Fruit fly (Drosophila melanogaster) whole organism: Measurements from ENCODE around the gene CG11980.

ENCODE experiments used
- CG8478 ChIP-seq: fragments of >200 bp; optimal IDR thresholded peaks from 2 replicates; lab custom pipeline; 2018; ENCODE audit warnings: inconsistent platforms
- Dll ChIP-seq: fragments of >200 bp; optimal IDR thresholded peaks from 2 replicates; lab custom pipeline; 2017
- EcR ChIP-seq, 2 experiments: fragments of >200 bp; optimal IDR thresholded peaks; 2 replicates each; lab custom pipeline; 2017; ENCODE audit warnings: missing biosample characterization in 2 of 2, missing genetic modification characterization in 2 of 2, missing genetic modification reagents in 2 of 2
- pan ChIP-seq: fragments of >200 bp; optimal IDR thresholded peaks from 2 replicates; lab custom pipeline; 2017
- psq ChIP-seq: fragments of >200 bp; optimal IDR thresholded peaks from 2 replicates; lab custom pipeline; 2017
- usp ChIP-seq: fragments of >200 bp; optimal IDR thresholded peaks from 2 replicates; lab custom pipeline; 2017; ENCODE audit warnings: missing biosample characterization, missing genetic modification characterization, mixed read lengths

Gene CG11980

DNA sequence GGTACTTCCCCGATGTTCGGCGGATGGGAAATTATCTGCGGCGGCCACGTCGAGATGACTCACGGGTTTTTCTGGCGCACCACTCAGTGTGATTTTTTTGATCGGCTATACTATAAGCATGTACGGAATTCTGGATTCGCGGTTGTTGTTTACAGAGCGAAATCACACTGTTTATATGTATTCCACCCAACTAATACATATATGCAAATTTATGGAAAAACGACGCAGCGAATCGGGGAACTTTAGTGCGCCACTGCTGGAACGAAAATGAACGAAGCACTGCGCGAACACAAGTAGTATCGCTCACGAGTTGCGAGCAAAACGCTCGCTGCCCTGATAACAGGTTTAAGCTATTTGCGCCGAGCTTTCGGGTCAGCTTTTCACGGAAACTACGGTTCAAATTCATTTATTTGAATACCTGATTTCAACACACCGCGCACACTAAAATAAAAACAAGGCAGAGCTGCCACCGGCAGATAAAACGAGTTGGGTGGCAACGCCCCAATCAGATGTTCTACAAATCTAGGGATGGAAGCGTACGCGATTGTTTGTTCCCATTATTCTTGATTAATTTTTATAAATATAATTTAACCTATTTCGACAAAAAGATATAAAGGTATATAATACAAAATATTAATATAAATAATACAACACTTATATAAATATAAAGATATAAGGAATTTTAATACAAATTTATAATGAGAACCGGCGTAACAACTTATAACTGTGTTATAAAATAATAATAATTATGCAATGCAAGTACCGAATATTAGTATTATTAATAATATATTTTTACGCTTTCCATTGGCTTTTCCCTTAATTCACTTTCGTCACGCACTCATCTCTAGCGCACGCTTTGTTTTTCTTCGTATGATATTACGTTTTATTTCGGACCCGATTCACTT is 44.0 kb downstream of the CG11980 start, which contains the start of gene Rel:
Rel (minus strand) TSS at position 417 of the 905 bp plus-strand sequence.
- TF ChIP-seq CG8478 (lab: Kevin White, UChicago): no peak
- no peak for TF ChIP-seq usp
- no peak for TF ChIP-seq EcR (GFP tag; optimal IDR thresholded peaks at IDR 0.05; lab: Kevin White, UChicago)
- no peak for TF ChIP-seq psq (lab: Kevin White, UChicago)
- no peak for TF ChIP-seq pan
- TF ChIP-seq Dll: no peak

DNA sequence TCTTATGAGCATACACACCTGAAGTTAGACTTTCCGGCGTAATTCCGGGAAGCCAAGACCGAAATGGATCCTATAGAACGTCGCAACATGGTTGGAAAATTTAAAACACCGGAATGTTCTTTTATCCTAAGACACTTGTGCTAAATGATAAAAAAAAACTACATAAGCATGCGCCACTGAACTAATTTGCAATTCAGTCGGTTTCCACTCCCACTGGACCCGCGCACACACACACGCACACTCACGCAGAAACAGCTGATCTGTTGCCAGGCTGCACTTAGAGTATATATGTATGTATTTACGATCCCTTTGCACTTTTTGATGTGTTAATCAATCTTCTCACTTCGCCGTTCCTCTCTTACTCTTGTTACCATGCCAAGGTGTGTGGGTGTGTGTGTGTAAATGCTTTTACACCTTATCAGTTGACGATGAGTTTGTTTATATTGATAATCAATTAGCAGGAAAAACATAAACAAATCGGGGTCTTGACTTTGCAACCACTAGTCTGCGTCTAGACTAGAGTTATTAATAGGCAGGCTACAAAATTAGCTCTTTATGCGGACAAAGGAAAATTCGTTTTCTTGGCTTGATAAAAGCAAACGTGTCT is 44.8 kb downstream of the CG11980 start, which contains the start of gene Mst85C:
Mst85C (plus strand) TSS at position 180 of the 607 bp plus-strand sequence.
- TF ChIP-seq psq (lab: Kevin White, UChicago): no peak
- no peak for TF ChIP-seq pan
- no peak for TF ChIP-seq Dll
- TF ChIP-seq EcR (GFP tag; optimal IDR thresholded peaks at IDR 0.05; lab: Kevin White, UChicago): no peak
- no peak for TF ChIP-seq CG8478 (lab: Kevin White, UChicago)
- TF ChIP-seq usp: no peak

DNA sequence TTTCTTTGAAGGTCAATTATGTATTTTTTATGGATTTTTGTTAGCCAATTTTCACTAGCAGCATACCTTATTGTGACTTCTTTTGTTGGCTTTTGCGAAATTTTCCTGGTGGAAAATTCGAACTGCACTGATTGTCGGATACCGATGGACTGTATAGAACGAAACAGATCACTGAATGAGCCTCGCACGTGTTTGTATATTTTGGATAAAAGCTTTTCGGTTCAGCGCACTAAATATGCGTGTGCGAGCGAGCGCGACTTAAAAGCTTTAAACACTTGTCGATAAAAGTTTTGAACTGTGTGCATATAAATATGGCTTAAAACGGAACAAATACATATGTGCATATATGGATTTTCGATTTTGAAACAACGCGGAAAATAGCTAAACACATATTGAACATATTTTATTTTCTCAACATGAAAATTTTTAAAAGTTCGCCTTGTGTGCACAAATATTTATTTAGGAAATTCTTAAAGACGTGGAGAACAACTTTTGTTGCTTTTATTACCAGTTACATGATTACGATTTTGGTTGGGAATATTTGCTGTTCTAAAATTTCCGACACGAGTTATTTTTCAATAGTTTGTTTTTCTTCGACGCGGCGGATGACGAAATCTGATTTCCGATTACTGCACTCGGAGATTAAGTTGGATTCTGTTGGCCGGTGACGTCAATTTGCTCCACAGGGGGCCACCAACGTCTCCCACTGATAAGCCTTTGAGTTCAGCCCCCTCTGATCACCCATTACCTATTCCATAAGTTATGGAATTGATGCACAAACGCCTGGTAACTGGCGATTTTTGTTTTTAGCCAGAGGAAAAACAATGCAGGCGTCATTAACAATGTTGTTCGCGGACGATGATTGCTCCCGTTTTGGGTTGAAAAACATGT is 45.5 kb downstream of the CG11980 start:
- no peak for TF ChIP-seq psq (lab: Kevin White, UChicago)
- no peak for TF ChIP-seq Dll

- TF ChIP-seq usp: no peak
- TF ChIP-seq psq (lab: Kevin White, UChicago): no peak
- no peak for TF ChIP-seq EcR (GFP tag; optimal IDR thresholded peaks at IDR 0.05; lab: Kevin White, UChicago)
- TF ChIP-seq CG8478 (lab: Kevin White, UChicago): no peak
- TF ChIP-seq Dll: no peak
- TF ChIP-seq pan: no peak
Observed at dm6 chr3R:9050519-9051119, 46.8 kb downstream of the CG11980 start, which contains the start of gene Nmdmc. Gene Nmdmc, minus strand, starts transcription at chr3R:9050555.

DNA sequence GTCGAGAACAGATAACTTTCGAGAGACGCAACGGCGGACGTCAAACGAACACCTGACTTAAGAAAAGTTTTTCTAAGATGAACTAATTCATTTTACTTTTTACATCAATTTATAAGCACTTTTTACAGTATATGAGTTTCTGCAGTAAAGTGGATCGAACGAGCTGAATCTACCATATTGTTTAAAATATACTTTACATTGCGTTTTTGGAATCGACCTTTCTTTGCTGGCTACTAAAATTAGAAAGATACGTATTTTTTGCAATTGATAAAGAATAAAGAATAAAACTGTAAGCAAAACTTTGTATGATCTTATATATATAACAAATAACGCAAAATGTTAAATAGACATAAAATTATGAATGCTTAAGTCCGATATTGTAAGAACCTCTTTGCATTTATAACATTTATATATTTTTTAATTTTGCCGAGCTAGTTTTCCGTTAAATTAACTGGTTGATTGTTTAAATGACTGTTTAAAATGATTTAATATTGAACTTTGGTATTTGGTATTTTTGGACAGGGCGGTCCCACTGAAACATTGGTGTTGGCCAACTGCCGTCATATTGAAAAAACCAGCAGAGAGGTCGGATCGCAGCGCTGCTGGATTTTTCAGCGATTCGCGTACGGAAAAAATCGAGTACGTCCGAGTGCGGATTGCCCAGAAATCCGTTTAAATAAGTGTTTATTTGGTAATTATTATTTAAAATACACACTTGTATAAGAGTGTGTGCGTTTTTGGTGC is 48.3 kb downstream of the CG11980 start, which contains the start of gene Kdm2:
Kdm2 (plus strand) TSS at position 559 of the 744 bp plus-strand sequence.
- TF ChIP-seq CG8478 (lab: Kevin White, UChicago) (no peak), EcR (GFP tag; optimal IDR thresholded peaks at IDR 0.05; lab: Kevin White, UChicago) (no peak), psq (lab: Kevin White, UChicago) (no peak), usp (no peak), Dll (no peak), pan (no peak)

- TF ChIP-seq CG8478 (lab: Kevin White, UChicago): no peak
- peak; percentile 93 for TF ChIP-seq Dll
Observed at dm6 chr3R:9053021-9053420, 49.2 kb downstream of the CG11980 start.

- TF ChIP-seq psq (lab: Kevin White, UChicago): no peak
- TF ChIP-seq EcR (GFP tag; optimal IDR thresholded peaks at IDR 0.05; lab: Kevin White, UChicago): peak in 1 of 2 experiments; percentile 24
- no peak for TF ChIP-seq Dll
- no peak for TF ChIP-seq pan
- TF ChIP-seq usp: no peak
Observed at dm6 chr3R:9053850-9054441, 50.1 kb downstream of the CG11980 start.

DNA sequence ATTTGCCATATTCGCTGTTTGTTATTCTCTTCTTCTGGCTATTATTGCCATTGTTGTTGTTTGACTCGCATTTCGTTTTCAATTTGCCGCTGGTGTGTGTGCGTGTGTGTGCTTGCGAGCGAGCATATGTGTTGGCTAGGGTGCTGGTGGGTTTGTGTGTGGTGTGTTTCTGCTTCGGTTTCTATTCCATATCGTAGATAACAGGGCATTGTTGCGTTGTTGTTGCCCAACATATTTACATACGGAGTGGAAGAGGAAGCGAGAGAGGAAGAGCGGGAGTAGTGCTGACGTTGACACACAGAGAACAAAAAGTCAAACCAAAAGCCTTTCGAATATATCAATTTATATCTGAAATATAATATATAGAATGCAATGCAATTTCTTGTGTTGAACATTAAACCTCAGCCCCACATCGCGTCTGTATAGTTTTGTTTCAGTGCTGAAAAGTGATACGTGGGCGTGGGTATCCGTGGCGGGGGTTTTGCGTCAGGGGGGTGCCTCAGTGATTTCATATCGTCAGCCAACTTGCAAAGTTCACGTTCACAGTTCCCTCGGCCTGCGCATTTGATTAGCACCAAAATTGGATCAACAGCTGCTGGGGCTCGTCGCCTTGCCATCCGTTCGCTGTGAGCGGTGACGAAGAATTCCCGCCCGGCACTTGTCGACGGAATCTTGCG is 50.8 kb downstream of the CG11980 start:
- TF ChIP-seq pan (no peak), Dll (peak; percentile 42), CG8478 (lab: Kevin White, UChicago) (no peak), usp (no peak), EcR (GFP tag; optimal IDR thresholded peaks at IDR 0.05; lab: Kevin White, UChicago) (no peak), psq (lab: Kevin White, UChicago) (no peak)
